Worm (Caenorhabditis elegans): ENCODE results near the gene T11F9.22.
A peak's percentile ranks its signal among the peaks of the same experiment; 100 is the strongest.

T11F9.22 gene

DNA sequence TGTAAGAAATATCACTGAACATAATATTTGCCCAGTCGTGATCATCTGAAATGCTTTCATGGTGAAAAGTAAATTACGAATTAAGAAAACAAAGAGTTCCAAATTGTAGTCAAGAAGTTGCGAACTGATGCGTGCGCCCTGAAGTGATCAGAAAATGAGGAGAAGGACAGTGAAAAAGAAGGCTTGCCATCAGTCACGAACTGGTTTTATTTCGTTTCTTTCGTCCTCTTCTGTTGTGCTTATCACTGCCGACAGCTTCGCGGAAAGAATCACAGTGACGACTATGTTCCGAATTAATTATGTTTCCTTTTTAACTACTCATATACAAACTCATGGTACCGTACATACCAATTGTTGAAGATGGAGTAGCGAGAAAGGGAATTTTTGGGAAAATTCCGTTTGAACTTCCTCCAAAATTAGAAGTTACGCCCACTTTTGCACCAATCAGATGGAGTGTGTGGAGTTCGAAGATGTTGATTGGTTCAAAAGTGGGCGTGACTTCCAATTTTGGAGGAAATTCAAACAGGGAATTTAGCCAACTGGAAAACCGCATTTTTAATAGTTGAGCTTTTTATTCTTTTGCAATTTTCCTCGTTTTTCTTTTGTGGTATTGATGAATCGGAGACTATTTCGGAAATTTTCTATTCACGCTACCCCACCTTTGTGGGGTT, 23.7 kb downstream of the T11F9.22 start, which contains the start of gene C55A6.12 (continued):
- TF ChIP-seq xbp-1 (tag; optimal IDR thresholded peaks at IDR 0.05) (peak; percentile 48), nhr-84 (tag; optimal IDR thresholded peaks at IDR 0.05) (no peak), dsc-1 (tag; optimal IDR thresholded peaks at IDR 0.05) (no peak), nhr-85 (tag) (peak; percentile 28), unc-30 (tag; optimal IDR thresholded peaks at IDR 0.05) (no peak), ztf-11 (tag; optimal IDR thresholded peaks at IDR 0.05) (no peak), mdl-1 (tag; optimal IDR thresholded peaks at IDR 0.05) (no peak), fkh-8 (tag; optimal IDR thresholded peaks at IDR 0.05) (no peak), ces-1 (GFP tag; optimal IDR thresholded peaks at IDR 0.05) (no peak), lin-13 (GFP tag; optimal IDR thresholded peaks at IDR 0.05) (no peak), alr-1 (tag; optimal IDR thresholded peaks at IDR 0.05; ENCODE audit: borderline replicate concordance) (no peak), nhr-71 (tag; optimal IDR thresholded peaks at IDR 0.05) (no peak), irx-1 (tag; optimal IDR thresholded peaks at IDR 0.05) (no peak), mab-9 (GFP tag; IDR thresholded peaks at IDR 0.05) (no peak), nhr-12 (tag; optimal IDR thresholded peaks at IDR 0.05) (no peak), lin-15B (tag; optimal IDR thresholded peaks at IDR 0.05) (no peak), zag-1 (tag; optimal IDR thresholded peaks at IDR 0.05) (no peak), ceh-8 (GFP tag; optimal IDR thresholded peaks at IDR 0.05) (no peak), nhr-11 (tag; optimal IDR thresholded peaks at IDR 0.05) (no peak), dpl-1 (GFP tag; optimal IDR thresholded peaks at IDR 0.05) (peak; percentile 27 to 68 (median 65)), F16B12.6 (tag; optimal IDR thresholded peaks at IDR 0.05) (no peak), egl-27 (tag; optimal IDR thresholded peaks at IDR 0.05) (no peak), tbx-2 (tag; optimal IDR thresholded peaks at IDR 0.05) (no peak), unc-130 (tag; optimal IDR thresholded peaks at IDR 0.05) (no peak), lin-35 (GFP tag; optimal IDR thresholded peaks at IDR 0.05) (peak; percentile 25 to 77), rnt-1 (tag; optimal IDR thresholded peaks at IDR 0.05) (no peak), ceh-90 (tag; optimal IDR thresholded peaks at IDR 0.05) (no peak), sptf-1 (tag; optimal IDR thresholded peaks at IDR 0.05) (no peak), snu-23 (GFP tag; optimal IDR thresholded peaks at IDR 0.05) (no peak)

DNA sequence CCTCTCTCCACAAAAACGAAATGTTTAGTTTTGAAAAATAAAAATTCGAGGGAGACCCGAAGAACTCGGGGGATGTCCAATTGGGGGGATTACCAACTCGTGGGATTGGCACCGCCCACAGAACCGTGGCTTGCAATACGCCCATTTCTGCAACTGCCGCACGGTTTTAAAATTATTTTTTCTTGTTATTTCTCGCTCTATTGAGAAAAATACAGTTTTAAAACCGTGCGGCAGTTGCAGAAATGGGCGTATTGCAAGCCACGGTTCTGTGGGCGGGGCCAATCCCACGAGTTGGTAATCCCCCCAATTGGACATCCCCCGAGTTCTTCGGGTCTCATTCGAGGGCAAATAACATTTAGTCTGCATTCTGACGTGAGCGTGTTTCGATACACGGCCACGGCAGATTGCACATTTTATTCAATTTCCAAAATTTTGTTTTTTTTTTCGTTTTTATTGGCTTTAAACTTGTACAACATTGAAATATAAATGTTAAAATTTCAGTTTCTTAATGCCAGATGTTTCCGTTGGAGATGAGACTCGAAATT, 25.4 kb downstream of the T11F9.22 start, which contains the start of the genes C55A6.1 and C55A6.10:
TSS of gene C55A6.1 (minus strand) at position 116 of the 545 bp plus-strand sequence.
TSS of gene C55A6.10 (plus strand) at position 495 of the 545 bp plus-strand sequence.
- TF ChIP-seq xbp-1 (tag; optimal IDR thresholded peaks at IDR 0.05) (peak; percentile 65), C16A3.4 (tag; optimal IDR thresholded peaks at IDR 0.05) (peak; percentile 62), egl-13 (tag; optimal IDR thresholded peaks at IDR 0.05) (peak; percentile 52), ceh-82 (tag; optimal IDR thresholded peaks at IDR 0.05) (peak in 2 of 3 experiments; percentile 9 to 41), grh-1 (GFP tag; IDR thresholded peaks at IDR 0.05) (peak; percentile 64), dpl-1 (GFP tag; optimal IDR thresholded peaks at IDR 0.05) (peak; percentile 35 to 67 (median 50)), nhr-71 (tag; optimal IDR thresholded peaks at IDR 0.05) (peak; percentile 86), unc-130 (tag; optimal IDR thresholded peaks at IDR 0.05) (peak; percentile 18), sox-4 (tag; optimal IDR thresholded peaks at IDR 0.05) (peak; percentile 17), lsy-2 (tag; optimal IDR thresholded peaks at IDR 0.05) (peak; percentile 56 to 73), ztf-11 (tag; optimal IDR thresholded peaks at IDR 0.05) (peak in 1 of 2 experiments; percentile 68), pax-3 (tag; optimal IDR thresholded peaks at IDR 0.05) (peak; percentile 20), tbx-2 (tag; optimal IDR thresholded peaks at IDR 0.05) (peak; percentile 71), rnt-1 (tag; optimal IDR thresholded peaks at IDR 0.05) (peak; percentile 59), skn-1 (tag; optimal IDR thresholded peaks at IDR 0.05) (peak; percentile 38), lir-3 (tag; optimal IDR thresholded peaks at IDR 0.05; ENCODE audit: poor library complexity) (peak; percentile 66), snpc-4 (tag; optimal IDR thresholded peaks at IDR 0.05) (peak; percentile 17), nhr-77 (tag; optimal IDR thresholded peaks at IDR 0.05) (peak; percentile 37), F16B12.6 (tag; optimal IDR thresholded peaks at IDR 0.05) (peak; percentile 93), fkh-8 (tag; optimal IDR thresholded peaks at IDR 0.05) (peak; percentile 59), nhr-47 (tag; optimal IDR thresholded peaks at IDR 0.05) (peak; percentile 85), dsc-1 (tag; optimal IDR thresholded peaks at IDR 0.05) (peak; percentile 30), lin-35 (GFP tag; optimal IDR thresholded peaks at IDR 0.05) (peak; percentile 55 to 62), unc-86 (tag; optimal IDR thresholded peaks at IDR 0.05) (peak; percentile 76), lin-14 (GFP tag; optimal IDR thresholded peaks at IDR 0.05) (peak; percentile 76), ceh-8 (GFP tag; optimal IDR thresholded peaks at IDR 0.05) (peak; percentile 44), elt-2 (tag; optimal IDR thresholded peaks at IDR 0.05) (peak; percentile 14), ceh-88 (GFP tag; IDR thresholded peaks at IDR 0.05) (peak; percentile 54; the same call in 1 of the 2 replicates), jun-1 (tag; optimal IDR thresholded peaks at IDR 0.05) (peak; percentile 30), swsn-7 (tag; optimal IDR thresholded peaks at IDR 0.05) (peak; percentile 79), snu-23 (GFP tag; optimal IDR thresholded peaks at IDR 0.05) (peak; percentile 84), isw-1 (GFP tag; IDR thresholded peaks at IDR 0.05) (peak; percentile 59), nhr-85 (tag) (peak; percentile 84)

Measured in whole organism, L1 larva.